Worm (Caenorhabditis elegans) whole organism, L3 larva: Measurements from ENCODE around the gene unc-79.

Experiments
- egl-27 ChIP-seq: sonication (generic microtip); optimal IDR thresholded peaks from 4 replicates; lab custom pipeline; 2017; ENCODE audit warnings: missing biosample characterization, missing genetic modification reagents, missing genetic modification characterization
- fos-1 ChIP-seq: fragments of 150-350 bp; optimal IDR thresholded peaks from 2 replicates; lab custom pipeline; 2014; ENCODE audit warnings: missing biosample characterization, missing genetic modification characterization
- hmg-11 ChIP-seq: sonication (generic microtip); optimal IDR thresholded peaks from 2 replicates; lab custom pipeline; 2016; ENCODE audit warnings: missing genetic modification characterization, missing compliant biosample characterization
- lin-15B ChIP-seq: fragments of 150-350 bp; optimal IDR thresholded peaks from 2 replicates; lab custom pipeline; 2014; ENCODE audit warnings: missing biosample characterization, missing genetic modification characterization
- nhr-23 ChIP-seq: fragments of 150-350 bp; optimal IDR thresholded peaks from 2 replicates; lab custom pipeline; 2014; ENCODE audit warnings: missing biosample characterization, missing genetic modification reagents, missing genetic modification characterization
- skn-1 ChIP-seq: fragments of 150-350 bp; optimal IDR thresholded peaks from 2 replicates; lab custom pipeline; 2014; ENCODE audit warnings: missing biosample characterization, missing genetic modification characterization
- snpc-4 ChIP-seq: fragments of 150-350 bp; optimal IDR thresholded peaks from 2 replicates; lab custom pipeline; 2014; ENCODE audit warnings: missing biosample characterization, missing genetic modification characterization

DNA sequence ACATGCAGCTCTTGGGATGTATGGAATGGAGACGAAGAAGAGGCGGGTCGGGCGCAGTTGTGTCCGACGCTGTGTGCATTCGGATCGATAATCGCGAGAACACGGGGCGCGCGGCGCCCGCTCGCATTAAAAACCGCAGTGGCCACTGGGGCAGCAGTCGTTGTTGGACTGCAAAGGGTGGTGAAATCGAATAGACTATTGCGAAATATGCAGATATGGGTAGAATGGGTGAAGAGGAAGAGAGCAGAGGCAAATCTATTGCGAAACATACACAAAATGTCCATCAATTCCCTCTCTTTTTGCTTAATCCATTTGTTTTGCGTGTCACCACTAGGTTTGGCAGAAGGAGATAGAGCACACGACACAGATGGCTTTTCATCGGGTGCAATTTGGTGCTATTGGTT is 48.3 kb upstream of the unc-79 start:
- no peak for TF ChIP-seq skn-1
- peak; percentile 67 for TF ChIP-seq hmg-11 (tag; lab: Kevin White, UChicago)
- no peak for TF ChIP-seq fos-1 (tag; lab: Kevin White, UChicago)
- TF ChIP-seq lin-15B (tag; lab: Kevin White, UChicago): peak; percentile 47
- TF ChIP-seq egl-27 (tag; lab: Kevin White, UChicago): no peak
- peak; percentile 22 for TF ChIP-seq nhr-23 (tag; lab: Kevin White, UChicago)
- TF ChIP-seq snpc-4 (tag; lab: Kevin White, UChicago): peak; percentile 49
